Fruit fly (Drosophila melanogaster): ENCODE results near the gene eIF4E1.
A peak's percentile ranks its signal among the peaks of the same experiment; 100 is the strongest.

eIF4E1 gene

dm6 chr3L:9426656-9427294 is 24.5 kb upstream of the eIF4E1 start, which contains the start of the genes Atat and Shc (continued):
- TF ChIP-seq H2.0 (GFP tag; IDR thresholded peaks at IDR 0.05): peak; percentile 99
- TF ChIP-seq CG14965 (GFP tag; optimal IDR thresholded peaks at IDR 0.05; ENCODE audit: borderline replicate concordance): peak; percentile 91
- peak; percentile 99 for TF ChIP-seq C15 (GFP tag; IDR thresholded peaks at IDR 0.05)
- peak; percentile 98 for TF ChIP-seq CG17361 (GFP tag; IDR thresholded peaks at IDR 0.05)
- peak; percentile 99 for TF ChIP-seq Fer2 (tag; optimal IDR thresholded peaks at IDR 0.05)
- peak; percentile 94 for TF ChIP-seq CG13287 (GFP tag; IDR thresholded peaks at IDR 0.05; ENCODE audit: partially characterized antibody)
- TF ChIP-seq zen (tag; optimal IDR thresholded peaks at IDR 0.05): peak; percentile 99
- peak; percentile 73; the same call in 2 of the 3 replicates for TF ChIP-seq z (GFP tag; IDR thresholded peaks at IDR 0.05)
- peak; percentile 89 for TF ChIP-seq kah (GFP tag; optimal IDR thresholded peaks at IDR 0.05)
- TF ChIP-seq CG6765 (GFP tag; optimal IDR thresholded peaks at IDR 0.05): peak; percentile 93
- peak; percentile 91 for TF ChIP-seq Nf-YC (tag; optimal IDR thresholded peaks at IDR 0.05)
- peak; percentile 100 for TF ChIP-seq CG12942 (GFP tag; optimal IDR thresholded peaks at IDR 0.05)
- no peak for TF ChIP-seq yki (optimal IDR thresholded peaks at IDR 0.05)
- peak; percentile 100 for TF ChIP-seq CG4617 (GFP tag; optimal IDR thresholded peaks at IDR 0.05; ENCODE audit: borderline replicate concordance)
- peak; percentile 50 to 94 for TF ChIP-seq tll (GFP tag; optimal IDR thresholded peaks at IDR 0.05)
- TF ChIP-seq HLH54F (GFP tag; optimal IDR thresholded peaks at IDR 0.05): peak; percentile 100
- peak; percentile 99 for TF ChIP-seq CG10209 (GFP tag; optimal IDR thresholded peaks at IDR 0.05)
- TF ChIP-seq CG8281 (tag; optimal IDR thresholded peaks at IDR 0.05): peak; percentile 92
- peak; percentile 90 for TF ChIP-seq Sox100B (GFP tag; optimal IDR thresholded peaks at IDR 0.05)
- peak; percentile 98 for TF ChIP-seq sens-2 (GFP tag; IDR thresholded peaks at IDR 0.05)
- TF ChIP-seq prd (optimal IDR thresholded peaks at IDR 0.05): no peak
- peak; percentile 100 for TF ChIP-seq prd (GFP tag; IDR thresholded peaks at IDR 0.05)
- TF ChIP-seq CG6683 (GFP tag; optimal IDR thresholded peaks at IDR 0.05): peak; percentile 96
- peak; percentile 62 for TF ChIP-seq CTCF (GFP tag; optimal IDR thresholded peaks at IDR 0.05)
- TF ChIP-seq Eip74EF (GFP tag; optimal IDR thresholded peaks at IDR 0.05): peak in 1 of 2 experiments; percentile 89
- peak; percentile 91 for TF ChIP-seq Jarid2 (GFP tag; optimal IDR thresholded peaks at IDR 0.05)
- peak; percentile 91 for TF ChIP-seq CG14860 (GFP tag; IDR thresholded peaks at IDR 0.05; ENCODE audit: partially characterized antibody)
- TF ChIP-seq nmo (GFP tag; optimal IDR thresholded peaks at IDR 0.05): peak; percentile 99
- TF ChIP-seq GATAe (GFP tag; conservative IDR thresholded peaks at IDR 0.05): peak; percentile 98
- TF ChIP-seq CG12299 (tag; optimal IDR thresholded peaks at IDR 0.05): peak; percentile 95
- TF ChIP-seq ara (GFP tag; IDR thresholded peaks at IDR 0.05): peak; percentile 99
- peak in 1 of 2 experiments; percentile 96 for TF ChIP-seq eve (GFP tag; optimal IDR thresholded peaks at IDR 0.05)
- peak; percentile 99 for TF ChIP-seq cas (GFP tag; IDR thresholded peaks at IDR 0.05)
- peak; percentile 76 for TF ChIP-seq CG2129 (GFP tag; IDR thresholded peaks at IDR 0.05; ENCODE audit: partially characterized antibody)
- peak; percentile 98 for TF ChIP-seq CG17359 (tag; optimal IDR thresholded peaks at IDR 0.05)
- peak; percentile 86 for TF ChIP-seq CG10431 (GFP tag; optimal IDR thresholded peaks at IDR 0.05)
- peak; percentile 100 for TF ChIP-seq Med (GFP tag)
- peak; percentile 94 for TF ChIP-seq scrt (GFP tag; optimal IDR thresholded peaks at IDR 0.05)
- peak; percentile 99 for TF ChIP-seq danr (GFP tag; IDR thresholded peaks at IDR 0.05)
- TF ChIP-seq pum (GFP tag; optimal IDR thresholded peaks at IDR 0.05): peak; percentile 100
- TF ChIP-seq CG8924 (tag; optimal IDR thresholded peaks at IDR 0.05): peak; percentile 98
- TF ChIP-seq Xrp1 (GFP tag; IDR thresholded peaks at IDR 0.05): peak; percentile 99
- TF ChIP-seq CG12236 (GFP tag; optimal IDR thresholded peaks at IDR 0.05): peak; percentile 98
- peak; percentile 100 for TF ChIP-seq CG32772 (GFP tag; IDR thresholded peaks at IDR 0.05)
- TF ChIP-seq ranshi (GFP tag; IDR thresholded peaks at IDR 0.05): peak; percentile 100
- TF ChIP-seq oc (tag; optimal IDR thresholded peaks at IDR 0.05): peak; percentile 97
- TF ChIP-seq ttk (GFP tag; IDR thresholded peaks at IDR 0.05): peak; percentile 100
- peak; percentile 97 for TF ChIP-seq CG4328 (GFP tag; optimal IDR thresholded peaks at IDR 0.05)
- peak; percentile 96 for TF ChIP-seq CG18262 (tag; optimal IDR thresholded peaks at IDR 0.05)
- TF ChIP-seq CG31224 (GFP tag; IDR thresholded peaks at IDR 0.05): peak; percentile 98
